Worm (Caenorhabditis elegans): Measurements from ENCODE around the gene aat-4.

- no peak for TF ChIP-seq B0310.2 (tag; optimal IDR thresholded peaks at IDR 0.05)
- no peak for TF ChIP-seq flt-1 (GFP tag; IDR thresholded peaks at IDR 0.05)
- no peak for TF ChIP-seq ama-1 (optimal IDR thresholded peaks at IDR 0.05)
These were observed 16.6 kb downstream of the aat-4 start for ce11 chrIV:6258967-6259366.
